Worm (Caenorhabditis elegans) whole organism, L4 larva: Measurements from ENCODE around the gene sra-29.

Experiments
- D1046.2 ChIP-seq: fragments of 200-800 bp; sonication (Bioruptor generic); IDR thresholded peaks from 2 replicates; pipeline ENCODE4 v1.3.6; 2022; ENCODE audit warnings: missing genetic modification characterization, missing compliant biosample characterization
- F26F4.8 ChIP-seq: fragments of 200-800 bp; sonication (Bioruptor generic); conservative IDR thresholded peaks from 2 replicates; pipeline ENCODE4 v1.3.6; 2022; ENCODE audit warnings: missing genetic modification characterization, missing compliant biosample characterization
- F44E2.7 ChIP-seq: fragments of 200-800 bp; sonication (Bioruptor generic); IDR thresholded peaks from 2 replicates; pipeline ENCODE4 v2.1.2; 2022; ENCODE audit warnings: missing genetic modification characterization, missing compliant biosample characterization
- Y48G9A.11 ChIP-seq: fragments of 200-800 bp; sonication (Bioruptor generic); IDR thresholded peaks from 2 replicates; pipeline ENCODE4 v1.3.6; 2022; ENCODE audit warnings: missing genetic modification reagents, missing genetic modification characterization, missing compliant biosample characterization
- Y5F2A.4 ChIP-seq: fragments of 200-800 bp; sonication (Bioruptor generic); optimal IDR thresholded peaks from 2 replicates; lab custom pipeline; 2018; ENCODE audit warnings: mild to moderate bottlenecking, missing genetic modification characterization, missing compliant biosample characterization
- ZK337.2 ChIP-seq: fragments of 200-800 bp; sonication (Bioruptor generic); IDR thresholded peaks from 2 replicates; pipeline ENCODE4 v1.3.6; 2022; ENCODE audit warnings: missing genetic modification reagents, missing genetic modification characterization, missing compliant biosample characterization
- ZK546.5 ChIP-seq, 2 experiments: sonication (generic microtip); optimal IDR thresholded peaks; 2 replicates each; lab custom pipeline; 2017; ENCODE audit warnings: missing biosample characterization in 2 of 2, missing genetic modification characterization in 2 of 2
- aha-1 ChIP-seq: fragments of 150-350 bp; peaks from one replicate; lab custom pipeline; 2014; ENCODE audit warnings: missing biosample characterization, missing genetic modification characterization
- ceh-44 ChIP-seq: fragments of 200-800 bp; sonication (Bioruptor generic); IDR thresholded peaks from 2 replicates; pipeline ENCODE4 v1.3.6; 2022; ENCODE audit warnings: missing genetic modification reagents, missing genetic modification characterization, missing compliant biosample characterization
- ces-1 ChIP-seq: fragments of 150-350 bp; sonication (generic microtip); optimal IDR thresholded peaks from 4 replicates; lab custom pipeline; 2014; ENCODE audit warnings: missing biosample characterization, missing genetic modification reagents, missing genetic modification characterization
- cey-2 ChIP-seq: sonication (generic microtip); optimal IDR thresholded peaks from 3 replicates; lab custom pipeline; 2017; ENCODE audit warnings: missing genetic modification characterization, mild to moderate bottlenecking, missing compliant biosample characterization, antibody characterized with exemption, borderline replicate concordance; ENCODE audit not compliant: insufficient read depth
- daf-12 ChIP-seq: fragments of 150-350 bp; optimal IDR thresholded peaks from 2 replicates; lab custom pipeline; 2014; ENCODE audit warnings: missing biosample characterization, missing genetic modification reagents, missing genetic modification characterization
- daf-16 ChIP-seq, 3 experiments: sonication (generic microtip); optimal IDR thresholded peaks; 2 replicates each; lab custom pipeline; 2016 to 2017; ENCODE audit warnings: missing genetic modification characterization in 3 of 3, missing genetic modification reagents in 3 of 3, mild to moderate bottlenecking in 2 of 3, missing compliant biosample characterization in 2 of 3, missing biosample characterization in 1 of 3, moderate library complexity in 1 of 3
- daf-19 ChIP-seq: fragments of 200-800 bp; sonication (Bioruptor generic); conservative IDR thresholded peaks from 2 replicates; pipeline ENCODE4 v1.3.6; 2022; ENCODE audit warnings: missing genetic modification characterization, missing compliant biosample characterization
- dpl-1 ChIP-seq: fragments of 150-350 bp; optimal IDR thresholded peaks from 2 replicates; lab custom pipeline; 2014; ENCODE audit warnings: missing biosample characterization, missing genetic modification reagents, missing genetic modification characterization
- egl-27 ChIP-seq: sonication (generic microtip); optimal IDR thresholded peaks from 3 replicates; lab custom pipeline; 2017; ENCODE audit warnings: missing biosample characterization, missing genetic modification reagents, missing genetic modification characterization
- fkh-10 ChIP-seq: fragments of 150-350 bp; optimal IDR thresholded peaks from 2 replicates; lab custom pipeline; 2014; ENCODE audit warnings: missing biosample characterization, missing genetic modification reagents, missing genetic modification characterization
- fos-1 ChIP-seq: fragments of 150-350 bp; optimal IDR thresholded peaks from 2 replicates; lab custom pipeline; 2014; ENCODE audit warnings: missing biosample characterization, missing genetic modification characterization
- gei-8 ChIP-seq: fragments of 200-800 bp; sonication (Bioruptor generic); optimal IDR thresholded peaks from 2 replicates; lab custom pipeline; 2018; ENCODE audit warnings: mild to moderate bottlenecking, missing genetic modification characterization, missing compliant biosample characterization
- hlh-11 ChIP-seq: fragments of 200-800 bp; sonication (Bioruptor generic); optimal IDR thresholded peaks from 2 replicates; lab custom pipeline; 2018; ENCODE audit warnings: mild to moderate bottlenecking, missing genetic modification characterization, missing compliant biosample characterization
- hlh-30 ChIP-seq: sonication (generic microtip); optimal IDR thresholded peaks from 2 replicates; lab custom pipeline; 2017; ENCODE audit warnings: antibody characterized with exemption, mild to moderate bottlenecking, missing genetic modification characterization, missing compliant biosample characterization; ENCODE audit not compliant: insufficient read depth
- hmg-1.1 ChIP-seq: fragments of 200-800 bp; sonication (Bioruptor generic); IDR thresholded peaks from 2 replicates; pipeline ENCODE4 v1.3.6; 2022; ENCODE audit warnings: missing genetic modification reagents, missing genetic modification characterization, missing compliant biosample characterization
- lin-29 ChIP-seq: fragments of 200-800 bp; sonication (Bioruptor generic); IDR thresholded peaks from 2 replicates; pipeline ENCODE4 v1.3.6; 2022; ENCODE audit warnings: missing genetic modification reagents, missing genetic modification characterization, missing compliant biosample characterization
- mdl-1 ChIP-seq, 2 experiments: fragments of 150-350 bp in 1 of 2; sonication (generic microtip) in 1 of 2; optimal IDR thresholded peaks; 2 replicates each; lab custom pipeline; 2014 to 2017; ENCODE audit warnings: missing biosample characterization in 2 of 2, missing genetic modification characterization in 2 of 2
- pha-4 ChIP-seq, 2 experiments: fragments of 150-350 bp in 1 of 2; fragments of 200-800 bp in 1 of 2; sonication (Bioruptor generic) in 1 of 2; IDR thresholded peaks in 1 of 2; optimal IDR thresholded peaks in 1 of 2; 2 replicates each; pipeline versions ENCODE4 v1.3.6 to Lab custom; 2014 to 2022; ENCODE audit warnings: missing genetic modification characterization in 2 of 2, missing genetic modification reagents in 2 of 2, missing biosample characterization in 1 of 2, missing compliant biosample characterization in 1 of 2
- rbr-2 ChIP-seq: sonication (generic microtip); optimal IDR thresholded peaks from 2 replicates; lab custom pipeline; 2016; ENCODE audit warnings: missing genotype, missing genetic modification characterization, missing compliant biosample characterization
- sdz-12 ChIP-seq: fragments of 200-800 bp; sonication (Bioruptor generic); optimal IDR thresholded peaks from 2 replicates; lab custom pipeline; 2018; ENCODE audit warnings: mild to moderate bottlenecking, missing genetic modification characterization, missing compliant biosample characterization
- spr-1 ChIP-seq: sonication (generic microtip); optimal IDR thresholded peaks from 2 replicates; lab custom pipeline; 2016; ENCODE audit warnings: mild to moderate bottlenecking, missing genetic modification characterization, missing compliant biosample characterization
- spr-3 ChIP-seq: fragments of 200-800 bp; sonication (Bioruptor generic); optimal IDR thresholded peaks from 2 replicates; lab custom pipeline; 2018; ENCODE audit warnings: mild to moderate bottlenecking, missing genetic modification characterization, missing compliant biosample characterization
- unc-62 ChIP-seq, 3 experiments: fragments of 150-350 bp in 1 of 3; sonication (generic microtip); optimal IDR thresholded peaks in 2 of 3; peaks in 1 of 3; 1 replicate in 1 of 3; 2 replicates in 2 of 3; lab custom pipeline; 2014 to 2017; ENCODE audit warnings: missing biosample characterization in 3 of 3, missing genetic modification characterization in 3 of 3, missing genetic modification reagents in 3 of 3, missing genotype in 1 of 3
- zfp-3 ChIP-seq: fragments of 200-800 bp; sonication (Bioruptor generic); conservative IDR thresholded peaks from 2 replicates; pipeline ENCODE4 v1.3.6; 2022; ENCODE audit warnings: missing genetic modification reagents, missing genetic modification characterization, missing compliant biosample characterization

The sra-29 gene

ce11 chrII:6561300-6561699 lies 14.2 kb downstream of the sra-29 start, which contains the start of gene F18C5.10 (continued):
- TF ChIP-seq mdl-1 (tag; optimal IDR thresholded peaks at IDR 0.05; lab: Kevin White, UChicago) (no peak), ces-1 (no peak), daf-19 (GFP tag; lab: Robert Waterston, UW) (no peak), zfp-3 (no peak)

ce11 chrII:6560291-6560690 lies 15.3 kb downstream of the sra-29 start:
- TF ChIP-seq unc-62 (GFP tag; optimal IDR thresholded peaks at IDR 0.05 in 1 of 2; lab: Kevin White, UChicago) (peak in 1 of 2 experiments; percentile 67), unc-62 (tag; optimal IDR thresholded peaks at IDR 0.05; lab: Kevin White, UChicago) (no peak), hlh-11 (tag; lab: Kevin White, UChicago) (no peak), lin-29 (GFP tag; lab: Robert Waterston, UW) (no peak), aha-1 (tag; lab: Kevin White, UChicago) (peak; percentile 74), gei-8 (GFP tag; lab: Kevin White, UChicago) (no peak)

- TF ChIP-seq daf-16 (GFP tag; optimal IDR thresholded peaks at IDR 0.05; lab: Kevin White, UChicago) (peak in 1 of 2 experiments; percentile 23), daf-16 (tag; optimal IDR thresholded peaks at IDR 0.05; lab: Kevin White, UChicago) (no peak), dpl-1 (GFP tag; lab: Kevin White, UChicago) (no peak), sdz-12 (no peak), zfp-3 (0 out of 2 replicates have a peak, but pooled peaks have one; percentile 15), daf-12 (tag; lab: Kevin White, UChicago) (no peak)
Observed at ce11 chrII:6558887-6559286, 16.7 kb downstream of the sra-29 start.

- TF ChIP-seq fos-1 (tag; lab: Kevin White, UChicago) (no peak), pha-4 (GFP tag; IDR thresholded peaks at IDR 0.05; lab: Robert Waterston, UW) (no peak), pha-4 (tag; optimal IDR thresholded peaks at IDR 0.05; lab: Kevin White, UChicago) (no peak)
Observed at ce11 chrII:6554677-6555076, 20.9 kb downstream of the sra-29 start, which contains the start of gene wrn-1. wrn-1 (plus strand) TSS chrII:6554977.

- TF ChIP-seq spr-3 (GFP tag; lab: Kevin White, UChicago) (no peak), mdl-1 (tag; optimal IDR thresholded peaks at IDR 0.05; lab: Kevin White, UChicago) (no peak), ceh-44 (no peak), ZK337.2 (GFP tag; lab: Robert Waterston, UW) (no peak), Y5F2A.4 (GFP tag; lab: Kevin White, UChicago) (no peak), hlh-30 (no peak), rbr-2 (tag; lab: Kevin White, UChicago) (no peak), F44E2.7 (GFP tag; lab: Robert Waterston, UW) (no peak), D1046.2 (GFP tag; lab: Robert Waterston, UW) (no peak), hmg-1.1 (GFP tag; lab: Robert Waterston, UW) (no peak), fkh-10 (GFP tag; lab: Kevin White, UChicago) (no peak), Y48G9A.11 (GFP tag; lab: Robert Waterston, UW) (no peak), egl-27 (no peak), F26F4.8 (GFP tag; lab: Robert Waterston, UW) (no peak), spr-1 (tag; lab: Kevin White, UChicago) (no peak), ZK546.5 (tag; optimal IDR thresholded peaks at IDR 0.05; lab: Kevin White, UChicago) (no peak), daf-19 (GFP tag; lab: Robert Waterston, UW) (no peak), cey-2 (tag; lab: Kevin White, UChicago) (no peak)
Observed at ce11 chrII:6544842-6545410, 30.6 kb downstream of the sra-29 start, which contains the start of gene lron-15. lron-15 (minus strand) TSS chrII:6544892.
